Fruit fly (Drosophila melanogaster) whole organism, embryonic: ENCODE data around the gene CG46310.
A peak's percentile ranks its signal among the peaks of the same experiment; 100 is the strongest.

Experiments
- Ada2b ChIP-seq: fragments of 200-800 bp; sonication (Bioruptor generic); IDR thresholded peaks from 2 replicates; pipeline ENCODE4 v1.3.6; 2022; ENCODE audit warnings: missing biosample characterization, missing genetic modification characterization
- Antp ChIP-seq: fragments of 200-800 bp; sonication (Bioruptor generic); optimal IDR thresholded peaks from 3 replicates; lab custom pipeline; 2016; ENCODE audit warnings: missing biosample characterization, missing genetic modification characterization
- Atf-2 ChIP-seq: fragments of 200-800 bp; sonication (Bioruptor generic); optimal IDR thresholded peaks from 2 replicates; lab custom pipeline; 2016; ENCODE audit warnings: missing biosample characterization, missing genetic modification characterization
- B-H1 ChIP-seq: fragments of 200-800 bp; sonication (Bioruptor generic); IDR thresholded peaks from 3 replicates; pipeline ENCODE4 v1.3.6; 2022; ENCODE audit warnings: missing biosample characterization, missing genetic modification characterization
- Bteb2 ChIP-seq: fragments of 200-800 bp; sonication (Bioruptor generic); optimal IDR thresholded peaks from 2 replicates; lab custom pipeline; 2016; ENCODE audit warnings: missing biosample characterization, missing genetic modification characterization
- C15 ChIP-seq: fragments of 200-800 bp; sonication (Bioruptor generic); IDR thresholded peaks from 3 replicates; pipeline ENCODE4 v1.3.6; 2022; ENCODE audit warnings: missing biosample characterization, missing genetic modification characterization
- CG10462 ChIP-seq: fragments of 200-800 bp; sonication (Bioruptor generic); optimal IDR thresholded peaks from 2 replicates; lab custom pipeline; 2016; ENCODE audit warnings: missing biosample characterization, missing genetic modification characterization
- CG11093 ChIP-seq: fragments of 200-800 bp; sonication (Bioruptor generic); IDR thresholded peaks from 3 replicates; pipeline ENCODE4 v1.3.6; 2022; ENCODE audit warnings: missing biosample characterization, missing genetic modification characterization
- CG12659 ChIP-seq: fragments of 200-800 bp; sonication (Bioruptor generic); optimal IDR thresholded peaks from 3 replicates; lab custom pipeline; 2017; ENCODE audit warnings: mild to moderate bottlenecking, missing biosample characterization, missing genetic modification reagents, missing genetic modification characterization
- CG1529 ChIP-seq: fragments of 200-800 bp; sonication (Bioruptor generic); optimal IDR thresholded peaks from 3 replicates; lab custom pipeline; 2018; ENCODE audit warnings: missing biosample characterization, missing genetic modification characterization
- CG1792 ChIP-seq: fragments of 200-800 bp; sonication (Bioruptor generic); optimal IDR thresholded peaks from 2 replicates; lab custom pipeline; 2016; ENCODE audit warnings: missing biosample characterization, missing genetic modification characterization
- CG4360 ChIP-seq: fragments of 200-800 bp; sonication (Bioruptor generic); IDR thresholded peaks from 2 replicates; pipeline ENCODE4 v1.3.6; 2022; ENCODE audit warnings: missing biosample characterization, missing genetic modification characterization
- CG6272 ChIP-seq: fragments of 200-800 bp; sonication (Bioruptor generic); IDR thresholded peaks from 2 replicates; pipeline ENCODE4 v1.3.6; 2022; ENCODE audit warnings: missing biosample characterization, missing genetic modification characterization
- CG6654 ChIP-seq: fragments of 200-800 bp; sonication (Bioruptor generic); optimal IDR thresholded peaks from 2 replicates; lab custom pipeline; 2017; ENCODE audit warnings: missing biosample characterization, mild to moderate bottlenecking, missing genetic modification characterization
- CG6683 ChIP-seq: fragments of 200-800 bp; sonication (Bioruptor generic); optimal IDR thresholded peaks from 2 replicates; lab custom pipeline; 2017; ENCODE audit warnings: missing biosample characterization, mild to moderate bottlenecking, missing genetic modification characterization, missing genetic modification reagents
- CG8944 ChIP-seq: fragments of 200-800 bp; sonication (Bioruptor generic); optimal IDR thresholded peaks from 3 replicates; lab custom pipeline; 2016; ENCODE audit warnings: missing biosample characterization, missing genetic modification characterization
- CG9215 ChIP-seq: fragments of 200-800 bp; sonication (Bioruptor generic); IDR thresholded peaks from 2 replicates; pipeline ENCODE4 v1.3.6; 2022; ENCODE audit warnings: missing biosample characterization, missing genetic modification characterization
- CG9727 ChIP-seq: fragments of 200-800 bp; sonication (Bioruptor generic); optimal IDR thresholded peaks from 3 replicates; lab custom pipeline; 2017; ENCODE audit warnings: missing biosample characterization, mild to moderate bottlenecking, missing genetic modification characterization
- Dfd ChIP-seq, 2 experiments: fragments of >200 bp; optimal IDR thresholded peaks; 2 replicates each; lab custom pipeline; 2017; ENCODE audit warnings: missing biosample characterization in 2 of 2, missing genetic modification characterization in 2 of 2
- Dll ChIP-seq: fragments of 200-800 bp; sonication (Bioruptor generic); IDR thresholded peaks from 4 replicates; pipeline ENCODE4 v1.3.6; 2022; ENCODE audit warnings: missing biosample characterization, missing genetic modification characterization; ENCODE audit not compliant: partially characterized antibody
- Doc3 ChIP-seq: fragments of 200-800 bp; sonication (Bioruptor generic); IDR thresholded peaks from 3 replicates; pipeline ENCODE4 v1.3.6; 2022; ENCODE audit warnings: missing biosample characterization, missing genetic modification characterization; ENCODE audit not compliant: partially characterized antibody
- Dref ChIP-seq: fragments of 200-800 bp; sonication (Bioruptor generic); IDR thresholded peaks from 2 replicates; pipeline ENCODE4 v1.3.6; 2022; ENCODE audit warnings: missing biosample characterization, missing genetic modification characterization
- Gug ChIP-seq: fragments of 200-800 bp; sonication (Bioruptor generic); IDR thresholded peaks from 4 replicates; pipeline ENCODE4 v1.3.6; 2022; ENCODE audit warnings: missing biosample characterization, missing genetic modification characterization
- H2.0 ChIP-seq: fragments of 200-800 bp; sonication (Bioruptor generic); IDR thresholded peaks from 2 replicates; pipeline ENCODE4 v1.3.6; 2022; ENCODE audit warnings: missing biosample characterization, missing genetic modification characterization
- Mes4 ChIP-seq: fragments of 200-800 bp; sonication (Bioruptor generic); optimal IDR thresholded peaks from 2 replicates; lab custom pipeline; 2016; ENCODE audit warnings: missing biosample characterization, missing genetic modification characterization
- Mrtf ChIP-seq: fragments of 200-800 bp; sonication (Bioruptor generic); IDR thresholded peaks from 3 replicates; pipeline ENCODE4 v1.3.6; 2022; ENCODE audit warnings: missing biosample characterization, missing genetic modification characterization
- Opbp ChIP-seq: fragments of 200-800 bp; sonication (Bioruptor generic); IDR thresholded peaks from 3 replicates; pipeline ENCODE4 v1.3.6; 2022; ENCODE audit warnings: missing biosample characterization, missing genetic modification characterization; ENCODE audit not compliant: partially characterized antibody
- Sox102F ChIP-seq: fragments of 200-800 bp; sonication (Bioruptor generic); optimal IDR thresholded peaks from 2 replicates; lab custom pipeline; 2018; ENCODE audit warnings: missing biosample characterization, mild to moderate bottlenecking, missing genetic modification characterization, moderate library complexity
- Sry-δ ChIP-seq: fragments of 200-800 bp; sonication (Bioruptor generic); optimal IDR thresholded peaks from 2 replicates; lab custom pipeline; 2016; ENCODE audit warnings: missing biosample characterization, missing genetic modification characterization
- aop ChIP-seq: fragments of 200-800 bp; sonication (Bioruptor generic); IDR thresholded peaks from 2 replicates; pipeline ENCODE4 v1.3.6; 2022; ENCODE audit warnings: missing biosample characterization, missing genetic modification characterization
- ase ChIP-seq: fragments of 200-800 bp; sonication (Bioruptor generic); IDR thresholded peaks from 3 replicates; pipeline ENCODE4 v1.3.6; 2022; ENCODE audit warnings: missing biosample characterization, missing genetic modification characterization
- bigmax ChIP-seq: fragments of 200-800 bp; sonication (Bioruptor generic); optimal IDR thresholded peaks from 2 replicates; lab custom pipeline; 2018; ENCODE audit warnings: missing biosample characterization, mild to moderate bottlenecking, missing genetic modification characterization
- ci ChIP-seq: fragments of 200-800 bp; sonication (Bioruptor generic); IDR thresholded peaks from 3 replicates; pipeline ENCODE4 v1.3.6; 2022; ENCODE audit warnings: missing biosample characterization, missing genetic modification characterization
- da ChIP-seq: fragments of 200-800 bp; sonication (Bioruptor generic); optimal IDR thresholded peaks from 2 replicates; lab custom pipeline; 2016; ENCODE audit warnings: missing biosample characterization, missing genetic modification characterization
- exex ChIP-seq: fragments of 200-800 bp; sonication (Bioruptor generic); optimal IDR thresholded peaks from 4 replicates; lab custom pipeline; 2018; ENCODE audit warnings: missing biosample characterization, mild to moderate bottlenecking, missing genetic modification characterization, moderate library complexity
- fd96Cb ChIP-seq: fragments of 200-800 bp; sonication (Bioruptor generic); optimal IDR thresholded peaks from 2 replicates; lab custom pipeline; 2018; ENCODE audit warnings: missing biosample characterization, mild to moderate bottlenecking, missing genetic modification characterization, moderate library complexity
- gcm ChIP-seq: fragments of 200-800 bp; sonication (Bioruptor generic); optimal IDR thresholded peaks from 2 replicates; lab custom pipeline; 2019; ENCODE audit warnings: missing biosample characterization, mild to moderate bottlenecking, missing genetic modification characterization, moderate library complexity
- gem ChIP-seq: fragments of 200-800 bp; sonication (Bioruptor generic); optimal IDR thresholded peaks from 2 replicates; lab custom pipeline; 2019; ENCODE audit warnings: missing biosample characterization, mild to moderate bottlenecking, missing genetic modification characterization, moderate library complexity
- grn ChIP-seq: fragments of 200-800 bp; sonication (Bioruptor generic); optimal IDR thresholded peaks from 3 replicates; lab custom pipeline; 2017; ENCODE audit warnings: missing biosample characterization, missing genetic modification characterization
- hkb ChIP-seq, 2 experiments: fragments of 200-800 bp in 1 of 2; fragments of >200 bp in 1 of 2; sonication (Bioruptor generic) in 1 of 2; IDR thresholded peaks in 1 of 2; optimal IDR thresholded peaks in 1 of 2; 2 replicates each; pipeline versions ENCODE4 v1.3.6 to Lab custom; 2017 to 2022; ENCODE audit warnings: missing biosample characterization in 1 of 2, missing genetic modification characterization in 1 of 2
- ken ChIP-seq: fragments of 200-800 bp; sonication (Bioruptor generic); IDR thresholded peaks from 3 replicates; pipeline ENCODE4 v1.3.6; 2022; ENCODE audit warnings: missing biosample characterization, missing genetic modification characterization
- knrl ChIP-seq: fragments of 200-800 bp; sonication (Bioruptor generic); IDR thresholded peaks from 3 replicates; pipeline ENCODE4 v1.3.6; 2022; ENCODE audit warnings: missing biosample characterization, missing genetic modification characterization; ENCODE audit not compliant: partially characterized antibody
- oc ChIP-seq: fragments of 200-800 bp; sonication (Bioruptor generic); optimal IDR thresholded peaks from 2 replicates; lab custom pipeline; 2018; ENCODE audit warnings: missing biosample characterization, mild to moderate bottlenecking, missing genetic modification characterization, moderate library complexity
- pb ChIP-seq: fragments of 200-800 bp; sonication (Bioruptor generic); optimal IDR thresholded peaks from 3 replicates; lab custom pipeline; 2016; ENCODE audit warnings: missing biosample characterization, missing genetic modification characterization
- phol ChIP-seq: fragments of 200-800 bp; sonication (Bioruptor generic); optimal IDR thresholded peaks from 3 replicates; lab custom pipeline; 2018; ENCODE audit warnings: missing biosample characterization, mild to moderate bottlenecking, missing genetic modification characterization, moderate library complexity
- repo ChIP-seq: fragments of 200-800 bp; sonication (Bioruptor generic); optimal IDR thresholded peaks from 2 replicates; lab custom pipeline; 2016; ENCODE audit warnings: missing biosample characterization, missing genetic modification characterization
- schlank ChIP-seq: fragments of 200-800 bp; sonication (Bioruptor generic); optimal IDR thresholded peaks from 2 replicates; lab custom pipeline; 2018; ENCODE audit warnings: missing biosample characterization, mild to moderate bottlenecking, missing genetic modification characterization
- sug ChIP-seq: fragments of 200-800 bp; optimal IDR thresholded peaks from 2 replicates; lab custom pipeline; 2019; ENCODE audit warnings: missing biosample characterization, mild to moderate bottlenecking, missing genetic modification characterization, moderate library complexity
- tx ChIP-seq: fragments of 200-800 bp; sonication (Bioruptor generic); optimal IDR thresholded peaks from 2 replicates; lab custom pipeline; 2016; ENCODE audit warnings: missing biosample characterization, missing genetic modification characterization
- wor ChIP-seq: fragments of 200-800 bp; sonication (Bioruptor generic); IDR thresholded peaks from 2 replicates; pipeline ENCODE4 v1.3.6; 2022; ENCODE audit warnings: missing biosample characterization, missing genetic modification characterization
- zfh2 ChIP-seq: fragments of 200-800 bp; sonication (Bioruptor generic); optimal IDR thresholded peaks from 2 replicates; lab custom pipeline; 2016; ENCODE audit warnings: missing biosample characterization, missing genetic modification characterization

The CG46310 gene

dm6 chr3R:23157664-23158151 lies 16.0 kb upstream of the CG46310 start, which contains the start of gene unk (continued):
- peak; percentile 66 for TF ChIP-seq sug (tag; lab: Kevin White, UChicago)
- no peak for TF ChIP-seq oc (tag; lab: Kevin White, UChicago)
- TF ChIP-seq Opbp: peak; percentile 99
- TF ChIP-seq CG10462: no peak
- TF ChIP-seq ci (GFP tag; lab: Robert Waterston, UW): peak; percentile 42; the same call in 1 of the 3 replicates
- no peak for TF ChIP-seq Dfd (GFP tag; optimal IDR thresholded peaks at IDR 0.05; lab: Kevin White, UChicago)
- TF ChIP-seq Mes4 (GFP tag; lab: Kevin White, UChicago): no peak
- TF ChIP-seq hkb (optimal IDR thresholded peaks at IDR 0.05; lab: Kevin White, UChicago): no peak
- TF ChIP-seq hkb (GFP tag; IDR thresholded peaks at IDR 0.05; lab: Robert Waterston, UW): 0 out of 2 replicates have a peak, but pooled peaks have one; percentile 16
- TF ChIP-seq tx (GFP tag; lab: Kevin White, UChicago): no peak
- TF ChIP-seq CG6654: no peak
- TF ChIP-seq H2.0: peak; percentile 14; the same call in 1 of the 2 replicates
- no peak for TF ChIP-seq CG6683 (GFP tag; lab: Kevin White, UChicago)
- TF ChIP-seq Doc3 (GFP tag; lab: Robert Waterston, UW): peak; percentile 94
- no peak for TF ChIP-seq wor (GFP tag; lab: Robert Waterston, UW)
- no peak for TF ChIP-seq CG1792 (GFP tag; lab: Kevin White, UChicago)
- TF ChIP-seq phol (tag; lab: Kevin White, UChicago): peak; percentile 98
- TF ChIP-seq CG1529 (GFP tag; lab: Kevin White, UChicago): no peak
- TF ChIP-seq CG9727 (GFP tag; lab: Kevin White, UChicago): no peak
- TF ChIP-seq repo (GFP tag; lab: Kevin White, UChicago): no peak
- TF ChIP-seq knrl (GFP tag; lab: Robert Waterston, UW): peak; percentile 99
- no peak for TF ChIP-seq CG11093
- peak; percentile 99 for TF ChIP-seq Dref (GFP tag; lab: Robert Waterston, UW)
- peak; percentile 50; the same call in 1 of the 4 replicates for TF ChIP-seq Gug (GFP tag; lab: Robert Waterston, UW)
- TF ChIP-seq zfh2: peak; percentile 21
- TF ChIP-seq ken (GFP tag; lab: Robert Waterston, UW): 0 out of 3 replicates have a peak, but pooled peaks have one; percentile 29
- TF ChIP-seq Bteb2 (GFP tag; lab: Kevin White, UChicago): no peak
- TF ChIP-seq gcm (GFP tag; lab: Kevin White, UChicago): no peak
- TF ChIP-seq Atf-2 (GFP tag; lab: Kevin White, UChicago): no peak
- no peak for TF ChIP-seq CG4360 (GFP tag; lab: Robert Waterston, UW)
- TF ChIP-seq Sox102F (GFP tag; lab: Kevin White, UChicago): no peak
- TF ChIP-seq B-H1: no peak
- peak; percentile 98 for TF ChIP-seq Sry-δ (GFP tag; lab: Kevin White, UChicago)
- TF ChIP-seq pb (GFP tag; lab: Kevin White, UChicago): no peak
- no peak for TF ChIP-seq aop (GFP tag; lab: Robert Waterston, UW)
- no peak for TF ChIP-seq schlank (tag; lab: Kevin White, UChicago)
- peak; percentile 16 for TF ChIP-seq CG12659 (GFP tag; lab: Kevin White, UChicago)
- no peak for TF ChIP-seq fd96Cb
- TF ChIP-seq CG8944 (GFP tag; lab: Kevin White, UChicago): no peak
- TF ChIP-seq bigmax (GFP tag; lab: Kevin White, UChicago): no peak
- no peak for TF ChIP-seq C15 (GFP tag; lab: Robert Waterston, UW)
- TF ChIP-seq ase (GFP tag; lab: Robert Waterston, UW): no peak; the same call in 2 of the 3 replicates
- no peak for TF ChIP-seq Mrtf (GFP tag; lab: Robert Waterston, UW)
- peak; percentile 96 for TF ChIP-seq Dll (GFP tag; lab: Robert Waterston, UW)
- no peak for TF ChIP-seq Ada2b (GFP tag; lab: Robert Waterston, UW)
- TF ChIP-seq CG9215 (GFP tag; lab: Robert Waterston, UW): no peak
- TF ChIP-seq CG6272 (GFP tag; lab: Robert Waterston, UW): peak; percentile 34; the same call in 1 of the 2 replicates
- no peak for TF ChIP-seq gem (tag; lab: Kevin White, UChicago)
- TF ChIP-seq Antp (GFP tag; lab: Kevin White, UChicago): peak; percentile 43
- no peak for TF ChIP-seq da
- no peak for TF ChIP-seq grn (GFP tag; lab: Kevin White, UChicago)
- no peak for TF ChIP-seq exex (tag; lab: Kevin White, UChicago)
